Fruit fly (Drosophila melanogaster): ENCODE measurements around the gene zfh1.

The zfh1 gene

dm6 chr3R:30802115-30802682, 36.5 kb downstream of the zfh1 start (continued):
- peak; percentile 42 for TF ChIP-seq CG3281 (GFP tag; optimal IDR thresholded peaks at IDR 0.05)
- peak; percentile 83 for TF ChIP-seq Hmr (GFP tag; optimal IDR thresholded peaks at IDR 0.05)
- no peak for TF ChIP-seq gfzf (GFP tag; optimal IDR thresholded peaks at IDR 0.05)
- no peak for TF ChIP-seq Jarid2 (GFP tag; optimal IDR thresholded peaks at IDR 0.05)
- TF ChIP-seq Xbp1 (GFP tag; optimal IDR thresholded peaks at IDR 0.05) = no peak
- peak; percentile 42; the same call in 1 of the 2 replicates for TF ChIP-seq seq (GFP tag; IDR thresholded peaks at IDR 0.05)
- peak; percentile 24 for TF ChIP-seq CG6683 (GFP tag; optimal IDR thresholded peaks at IDR 0.05)
- peak; percentile 23 for TF ChIP-seq CG13624 (GFP tag; optimal IDR thresholded peaks at IDR 0.05)
- TF ChIP-seq Dref (GFP tag; IDR thresholded peaks at IDR 0.05) = peak; percentile 27; the same call in 1 of the 2 replicates
- peak; percentile 44 for TF ChIP-seq CG13894 (tag; optimal IDR thresholded peaks at IDR 0.05)
- TF ChIP-seq mam (GFP tag; optimal IDR thresholded peaks at IDR 0.05) = peak; percentile 3
- TF ChIP-seq disco-r (GFP tag; optimal IDR thresholded peaks at IDR 0.05) = peak; percentile 52
- TF ChIP-seq Dbx (GFP tag; IDR thresholded peaks at IDR 0.05) = peak; percentile 33; the same call in 1 of the 3 replicates
- no peak for TF ChIP-seq gcm2 (GFP tag; optimal IDR thresholded peaks at IDR 0.05)
- TF ChIP-seq CG9876 (GFP tag; optimal IDR thresholded peaks at IDR 0.05) = no peak
- TF ChIP-seq Blimp-1 (GFP tag; optimal IDR thresholded peaks at IDR 0.05) = no peak
- TF ChIP-seq CG4282 (GFP tag; optimal IDR thresholded peaks at IDR 0.05) = peak; percentile 21
- TF ChIP-seq ssp (GFP tag; IDR thresholded peaks at IDR 0.05) = no peak
- TF ChIP-seq CG33213 (GFP tag; optimal IDR thresholded peaks at IDR 0.05) = no peak
- no peak for TF ChIP-seq gcm (GFP tag; optimal IDR thresholded peaks at IDR 0.05)
- no peak for TF ChIP-seq Lhr (GFP tag; optimal IDR thresholded peaks at IDR 0.05)
- no peak for TF ChIP-seq gsb-n (tag; optimal IDR thresholded peaks at IDR 0.05)
- TF ChIP-seq CG14014 (GFP tag; IDR thresholded peaks at IDR 0.05) = peak; percentile 60; the same call in 1 of the 2 replicates
- no peak for TF ChIP-seq CG8089 (GFP tag; optimal IDR thresholded peaks at IDR 0.05)
- TF ChIP-seq slou (GFP tag; optimal IDR thresholded peaks at IDR 0.05) = no peak
- TF ChIP-seq CG12769 (tag; optimal IDR thresholded peaks at IDR 0.05) = peak; percentile 71
- TF ChIP-seq mld (GFP tag; IDR thresholded peaks at IDR 0.05; ENCODE audit: partially characterized antibody) = no peak
- no peak for TF ChIP-seq Dip2 (GFP tag; IDR thresholded peaks at IDR 0.05)
- TF ChIP-seq CG3847 (GFP tag; IDR thresholded peaks at IDR 0.05) = no peak
- no peak for TF ChIP-seq CG31388 (GFP tag; optimal IDR thresholded peaks at IDR 0.05)
- TF ChIP-seq CG17328 (GFP tag; IDR thresholded peaks at IDR 0.05) = 0 out of 2 replicates have a peak, but pooled peaks have one; percentile 8
- no peak for TF ChIP-seq hbn (GFP tag; IDR thresholded peaks at IDR 0.05; ENCODE audit: partially characterized antibody)
- no peak for TF ChIP-seq abd-A (tag; optimal IDR thresholded peaks at IDR 0.05)
- 0 out of 2 replicates have a peak, but pooled peaks have one; percentile 14 for TF ChIP-seq Drgx (GFP tag; IDR thresholded peaks at IDR 0.05)
- TF ChIP-seq CG12659 (GFP tag; optimal IDR thresholded peaks at IDR 0.05) = no peak
- TF ChIP-seq PHDP (tag; optimal IDR thresholded peaks at IDR 0.05) = peak; percentile 45
- TF ChIP-seq CG10462 (GFP tag; optimal IDR thresholded peaks at IDR 0.05) = no peak
- no peak for TF ChIP-seq CG7372 (GFP tag; IDR thresholded peaks at IDR 0.05)
- no peak for TF ChIP-seq tna (GFP tag; IDR thresholded peaks at IDR 0.05; ENCODE audit: partially characterized antibody)
- TF ChIP-seq toy (GFP tag; IDR thresholded peaks at IDR 0.05) = 0 out of 2 replicates have a peak, but pooled peaks have one; percentile 16
- TF ChIP-seq CG17186 (GFP tag; optimal IDR thresholded peaks at IDR 0.05) = no peak
- peak; percentile 34 for TF ChIP-seq Bteb2 (GFP tag; optimal IDR thresholded peaks at IDR 0.05)
- TF ChIP-seq Gsc (GFP tag; IDR thresholded peaks at IDR 0.05) = no peak
- peak; percentile 52 for TF ChIP-seq HmgZ (tag; optimal IDR thresholded peaks at IDR 0.05)
- peak; percentile 8 for TF ChIP-seq Fer2 (tag; optimal IDR thresholded peaks at IDR 0.05)
- TF ChIP-seq pho (GFP tag; optimal IDR thresholded peaks at IDR 0.05) = peak; percentile 61
- TF ChIP-seq NC2β (GFP tag; optimal IDR thresholded peaks at IDR 0.05) = no peak
- TF ChIP-seq Hr51 (GFP tag; optimal IDR thresholded peaks at IDR 0.05) = peak in 1 of 2 experiments; percentile 37
- peak; percentile 7 for TF ChIP-seq unpg (GFP tag; optimal IDR thresholded peaks at IDR 0.05)
- TF ChIP-seq CG14441 (GFP tag; IDR thresholded peaks at IDR 0.05) = no peak
